Worm (Caenorhabditis elegans) whole organism, L4 larva: ENCODE results near the gene F48D6.4.

Experiments
- D1046.2 ChIP-seq: fragments of 200-800 bp; sonication (Bioruptor generic); IDR thresholded peaks from 2 replicates; pipeline ENCODE4 v1.3.6; 2022; ENCODE audit warnings: missing genetic modification characterization, missing compliant biosample characterization
- F10B5.3 ChIP-seq: sonication (generic microtip); optimal IDR thresholded peaks from 2 replicates; lab custom pipeline; 2016; ENCODE audit warnings: mild to moderate bottlenecking, missing genetic modification characterization, missing compliant biosample characterization
- F37D6.2 ChIP-seq: sonication (generic microtip); optimal IDR thresholded peaks from 2 replicates; lab custom pipeline; 2016; ENCODE audit warnings: mild to moderate bottlenecking, missing genetic modification characterization, missing compliant biosample characterization
- F44E2.7 ChIP-seq: fragments of 200-800 bp; sonication (Bioruptor generic); IDR thresholded peaks from 2 replicates; pipeline ENCODE4 v2.1.2; 2022; ENCODE audit warnings: missing genetic modification characterization, missing compliant biosample characterization
- R02D3.7 ChIP-seq: fragments of 150-350 bp; sonication (generic microtip); optimal IDR thresholded peaks from 3 replicates; lab custom pipeline; 2014; ENCODE audit warnings: missing biosample characterization, missing genetic modification characterization
- T26A8.4 ChIP-seq: fragments of 200-800 bp; sonication (Bioruptor generic); IDR thresholded peaks from 2 replicates; pipeline ENCODE4 v1.3.6; 2022; ENCODE audit warnings: missing genetic modification characterization, missing compliant biosample characterization
- Y105C5A.15 ChIP-seq: fragments of 200-800 bp; sonication (Bioruptor generic); IDR thresholded peaks from 2 replicates; pipeline ENCODE4 v1.3.6; 2022; ENCODE audit warnings: missing genetic modification characterization, missing compliant biosample characterization
- Y5F2A.4 ChIP-seq: fragments of 200-800 bp; sonication (Bioruptor generic); optimal IDR thresholded peaks from 2 replicates; lab custom pipeline; 2018; ENCODE audit warnings: mild to moderate bottlenecking, missing genetic modification characterization, missing compliant biosample characterization
- Y75B8A.6 ChIP-seq: fragments of 200-800 bp; sonication (Bioruptor generic); IDR thresholded peaks from 2 replicates; pipeline ENCODE4 v1.3.6; 2022; ENCODE audit warnings: missing genetic modification reagents, missing genetic modification characterization, missing compliant biosample characterization
- aly-2 ChIP-seq: sonication (generic microtip); optimal IDR thresholded peaks from 2 replicates; lab custom pipeline; 2018; ENCODE audit warnings: missing biosample characterization, missing genetic modification characterization
- attf-4 ChIP-seq: sonication (generic microtip); optimal IDR thresholded peaks from 3 replicates; lab custom pipeline; 2017; ENCODE audit warnings: missing biosample characterization, missing genetic modification characterization
- cey-2 ChIP-seq: sonication (generic microtip); optimal IDR thresholded peaks from 3 replicates; lab custom pipeline; 2017; ENCODE audit warnings: missing genetic modification characterization, mild to moderate bottlenecking, missing compliant biosample characterization, antibody characterized with exemption, borderline replicate concordance; ENCODE audit not compliant: insufficient read depth
- daf-8 ChIP-seq: fragments of 200-800 bp; sonication (Bioruptor generic); IDR thresholded peaks from 2 replicates; pipeline ENCODE4 v1.3.6; 2022; ENCODE audit warnings: missing genetic modification characterization, missing compliant biosample characterization
- dmd-8 ChIP-seq: fragments of 200-800 bp; sonication (Bioruptor generic); IDR thresholded peaks from 2 replicates; pipeline ENCODE4 v1.3.6; 2022; ENCODE audit warnings: missing genetic modification characterization, missing compliant biosample characterization
- duxl-1 ChIP-seq: sonication (generic microtip); optimal IDR thresholded peaks from 2 replicates; lab custom pipeline; 2016; ENCODE audit warnings: mild to moderate bottlenecking, missing genetic modification characterization, moderate library complexity, missing compliant biosample characterization; ENCODE audit not compliant: poor library complexity
- fkh-10 ChIP-seq: fragments of 150-350 bp; optimal IDR thresholded peaks from 2 replicates; lab custom pipeline; 2014; ENCODE audit warnings: missing biosample characterization, missing genetic modification reagents, missing genetic modification characterization
- fos-1 ChIP-seq: fragments of 150-350 bp; optimal IDR thresholded peaks from 2 replicates; lab custom pipeline; 2014; ENCODE audit warnings: missing biosample characterization, missing genetic modification characterization
- hif-1 ChIP-seq, 2 experiments: sonication (generic microtip); optimal IDR thresholded peaks; 2 replicates each; lab custom pipeline; 2016 to 2017; ENCODE audit warnings: missing compliant biosample characterization in 2 of 2, missing genetic modification characterization in 2 of 2, missing genetic modification reagents in 2 of 2, missing genotype in 2 of 2, mild to moderate bottlenecking in 1 of 2
- hlh-30 ChIP-seq: sonication (generic microtip); optimal IDR thresholded peaks from 2 replicates; lab custom pipeline; 2017; ENCODE audit warnings: antibody characterized with exemption, mild to moderate bottlenecking, missing genetic modification characterization, missing compliant biosample characterization; ENCODE audit not compliant: insufficient read depth
- hmg-1.1 ChIP-seq: fragments of 200-800 bp; sonication (Bioruptor generic); IDR thresholded peaks from 2 replicates; pipeline ENCODE4 v1.3.6; 2022; ENCODE audit warnings: missing genetic modification reagents, missing genetic modification characterization, missing compliant biosample characterization
- lim-7 ChIP-seq: fragments of 200-800 bp; sonication (Bioruptor generic); IDR thresholded peaks from 2 replicates; pipeline ENCODE4 v1.3.6; 2022; ENCODE audit warnings: missing genetic modification characterization, missing compliant biosample characterization
- lin-13 ChIP-seq: fragments of 150-350 bp; optimal IDR thresholded peaks from 2 replicates; lab custom pipeline; 2014; ENCODE audit warnings: missing biosample characterization, missing genetic modification reagents, missing genetic modification characterization
- lin-29 ChIP-seq: fragments of 200-800 bp; sonication (Bioruptor generic); IDR thresholded peaks from 2 replicates; pipeline ENCODE4 v1.3.6; 2022; ENCODE audit warnings: missing genetic modification reagents, missing genetic modification characterization, missing compliant biosample characterization
- madf-5 ChIP-seq, 2 experiments: fragments of 200-800 bp; sonication (Bioruptor generic); IDR thresholded peaks; 2 replicates each; pipeline ENCODE4 v1.3.6; 2022; ENCODE audit warnings: missing compliant biosample characterization in 2 of 2, missing genetic modification characterization in 2 of 2
- madf-9 ChIP-seq: fragments of 200-800 bp; sonication (Bioruptor generic); conservative IDR thresholded peaks from 2 replicates; pipeline ENCODE4 v1.3.6; 2022; ENCODE audit warnings: missing genetic modification reagents, missing genetic modification characterization, missing compliant biosample characterization
- mdl-1 ChIP-seq, 2 experiments: fragments of 150-350 bp in 1 of 2; sonication (generic microtip) in 1 of 2; optimal IDR thresholded peaks; 2 replicates each; lab custom pipeline; 2014 to 2017; ENCODE audit warnings: missing biosample characterization in 2 of 2, missing genetic modification characterization in 2 of 2
- mdt-29 ChIP-seq: fragments of 200-800 bp; sonication (Bioruptor generic); IDR thresholded peaks from 2 replicates; pipeline ENCODE4 v1.3.6; 2022; ENCODE audit warnings: missing genetic modification reagents, missing genetic modification characterization, missing compliant biosample characterization
- mep-1 ChIP-seq: fragments of 150-350 bp; sonication (generic microtip); optimal IDR thresholded peaks from 3 replicates; lab custom pipeline; 2014; ENCODE audit warnings: missing biosample characterization, missing genetic modification characterization
- mes-2 ChIP-seq: sonication (generic microtip); optimal IDR thresholded peaks from 2 replicates; lab custom pipeline; 2016; ENCODE audit warnings: missing genotype, mild to moderate bottlenecking, missing genetic modification characterization, missing compliant biosample characterization; ENCODE audit not compliant: poor library complexity, severe bottlenecking
- mxl-2 ChIP-seq: fragments of 200-800 bp; sonication (Bioruptor generic); conservative IDR thresholded peaks from 2 replicates; pipeline ENCODE4 v1.3.6; 2022; ENCODE audit warnings: missing genetic modification reagents, missing genetic modification characterization, missing compliant biosample characterization
- mxl-3 ChIP-seq: fragments of 200-800 bp; sonication (Bioruptor generic); optimal IDR thresholded peaks from 2 replicates; lab custom pipeline; 2018; ENCODE audit warnings: mild to moderate bottlenecking, missing genetic modification characterization, missing compliant biosample characterization
- nhr-11 ChIP-seq: fragments of 150-350 bp; optimal IDR thresholded peaks from 2 replicates; lab custom pipeline; 2014; ENCODE audit warnings: missing biosample characterization, missing genetic modification characterization
- nhr-28 ChIP-seq: fragments of 150-350 bp; optimal IDR thresholded peaks from 2 replicates; lab custom pipeline; 2014; ENCODE audit warnings: missing biosample characterization, missing genetic modification characterization
- nhr-41 ChIP-seq: fragments of 200-800 bp; sonication (Bioruptor generic); IDR thresholded peaks from 2 replicates; pipeline ENCODE4 v1.3.6; 2022; ENCODE audit warnings: missing genetic modification reagents, missing genetic modification characterization, missing compliant biosample characterization
- nhr-48 ChIP-seq: sonication (generic microtip); optimal IDR thresholded peaks from 2 replicates; lab custom pipeline; 2016; ENCODE audit warnings: mild to moderate bottlenecking, missing genetic modification characterization, missing compliant biosample characterization
- nhr-76 ChIP-seq: fragments of 150-350 bp; optimal IDR thresholded peaks from 2 replicates; lab custom pipeline; 2014; ENCODE audit warnings: missing biosample characterization, missing genetic modification characterization
- nhr-77 ChIP-seq: fragments of 150-350 bp; optimal IDR thresholded peaks from 2 replicates; lab custom pipeline; 2014; ENCODE audit warnings: missing biosample characterization, missing genetic modification characterization
- pha-4 ChIP-seq, 2 experiments: fragments of 150-350 bp in 1 of 2; fragments of 200-800 bp in 1 of 2; sonication (Bioruptor generic) in 1 of 2; IDR thresholded peaks in 1 of 2; optimal IDR thresholded peaks in 1 of 2; 2 replicates each; pipeline versions ENCODE4 v1.3.6 to Lab custom; 2014 to 2022; ENCODE audit warnings: missing genetic modification characterization in 2 of 2, missing genetic modification reagents in 2 of 2, missing biosample characterization in 1 of 2, missing compliant biosample characterization in 1 of 2
- rbr-2 ChIP-seq: sonication (generic microtip); optimal IDR thresholded peaks from 2 replicates; lab custom pipeline; 2016; ENCODE audit warnings: missing genotype, missing genetic modification characterization, missing compliant biosample characterization
- saeg-2 ChIP-seq: fragments of 200-800 bp; sonication (Bioruptor generic); IDR thresholded peaks from 2 replicates; pipeline ENCODE4 v1.3.6; 2022; ENCODE audit warnings: missing genetic modification reagents, missing genetic modification characterization, missing compliant biosample characterization
- skn-1 ChIP-seq: fragments of 150-350 bp; optimal IDR thresholded peaks from 2 replicates; lab custom pipeline; 2014; ENCODE audit warnings: missing biosample characterization, missing genetic modification characterization
- snpc-1.2 ChIP-seq: fragments of 200-800 bp; sonication (Bioruptor generic); IDR thresholded peaks from 2 replicates; pipeline ENCODE4 v1.3.6; 2022; ENCODE audit warnings: missing genetic modification reagents, missing genetic modification characterization, missing compliant biosample characterization
- spr-1 ChIP-seq: sonication (generic microtip); optimal IDR thresholded peaks from 2 replicates; lab custom pipeline; 2016; ENCODE audit warnings: mild to moderate bottlenecking, missing genetic modification characterization, missing compliant biosample characterization
- spr-3 ChIP-seq: fragments of 200-800 bp; sonication (Bioruptor generic); optimal IDR thresholded peaks from 2 replicates; lab custom pipeline; 2018; ENCODE audit warnings: mild to moderate bottlenecking, missing genetic modification characterization, missing compliant biosample characterization
- unc-130 ChIP-seq: sonication (generic microtip); optimal IDR thresholded peaks from 2 replicates; lab custom pipeline; 2016; ENCODE audit warnings: missing genetic modification reagents, missing genetic modification characterization, missing compliant biosample characterization
- vab-7 ChIP-seq: fragments of 200-800 bp; sonication (Bioruptor generic); IDR thresholded peaks from 2 replicates; pipeline ENCODE4 v1.3.6; 2022; ENCODE audit warnings: missing genetic modification reagents, missing genetic modification characterization, missing compliant biosample characterization
- zfp-3 ChIP-seq: fragments of 200-800 bp; sonication (Bioruptor generic); conservative IDR thresholded peaks from 2 replicates; pipeline ENCODE4 v1.3.6; 2022; ENCODE audit warnings: missing genetic modification reagents, missing genetic modification characterization, missing compliant biosample characterization
- zip-11 ChIP-seq: fragments of 200-800 bp; sonication (Bioruptor generic); IDR thresholded peaks from 2 replicates; pipeline ENCODE4 v1.3.6; 2022; ENCODE audit warnings: missing genetic modification characterization, missing compliant biosample characterization
- zip-2 ChIP-seq: fragments of 150-350 bp; optimal IDR thresholded peaks from 2 replicates; lab custom pipeline; 2014; ENCODE audit warnings: missing biosample characterization, missing genetic modification characterization
- ztf-7 ChIP-seq: fragments of 150-350 bp; optimal IDR thresholded peaks from 2 replicates; lab custom pipeline; 2014; ENCODE audit warnings: missing biosample characterization, missing genetic modification characterization

F48D6.4 gene

DNA sequence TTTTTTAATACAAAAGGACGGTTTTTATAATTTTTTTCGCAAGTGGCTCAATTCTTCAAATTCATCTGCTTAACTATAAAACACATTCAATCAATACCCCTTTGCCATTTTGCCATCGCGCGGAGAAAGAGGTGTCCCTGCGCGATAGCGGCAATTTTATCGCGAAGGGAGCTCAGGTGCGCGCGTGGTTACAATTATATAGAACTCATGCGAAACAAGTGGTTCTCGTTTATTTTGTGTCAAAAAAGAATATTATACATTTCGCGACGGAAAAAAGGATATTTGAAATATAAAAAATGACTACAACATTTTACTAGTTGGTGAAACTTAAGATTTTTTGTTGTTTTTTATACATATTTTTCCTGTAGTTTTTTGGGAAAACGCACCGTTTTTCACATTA is 37.9 kb downstream of the F48D6.4 start:
- TF ChIP-seq saeg-2 (GFP tag; lab: Robert Waterston, UW) (peak; percentile 99), duxl-1 (tag; lab: Kevin White, UChicago) (peak; percentile 99), nhr-48 (peak; percentile 97), mdt-29 (GFP tag; lab: Robert Waterston, UW) (peak; percentile 96), F10B5.3 (tag; lab: Kevin White, UChicago) (peak; percentile 97), madf-9 (GFP tag; lab: Robert Waterston, UW) (peak; percentile 99), lin-29 (peak; percentile 99), snpc-1.2 (GFP tag; lab: Robert Waterston, UW) (peak; percentile 62; the same call in 1 of the 2 replicates), ztf-7 (tag; lab: Kevin White, UChicago) (peak; percentile 91), zfp-3 (peak; percentile 97), F37D6.2 (tag; lab: Kevin White, UChicago) (peak; percentile 99), Y5F2A.4 (GFP tag; lab: Kevin White, UChicago) (peak; percentile 96), nhr-77 (tag; lab: Kevin White, UChicago) (peak; percentile 99), mxl-2 (GFP tag; lab: Robert Waterston, UW) (peak; percentile 91), hlh-30 (peak; percentile 96), fkh-10 (GFP tag; lab: Kevin White, UChicago) (peak; percentile 98), attf-4 (tag; lab: Kevin White, UChicago) (no peak), lin-13 (GFP tag; lab: Kevin White, UChicago) (peak; percentile 96), F44E2.7 (GFP tag; lab: Robert Waterston, UW) (peak; percentile 93), mep-1 (tag; lab: Kevin White, UChicago) (peak; percentile 100), cey-2 (tag; lab: Kevin White, UChicago) (peak; percentile 86), mes-2 (tag; lab: Kevin White, UChicago) (peak; percentile 100), D1046.2 (GFP tag; lab: Robert Waterston, UW) (peak; percentile 95), zip-11 (GFP tag; lab: Robert Waterston, UW) (peak; percentile 68; the same call in 1 of the 2 replicates), nhr-28 (tag; lab: Kevin White, UChicago) (peak; percentile 95), daf-8 (GFP tag; lab: Robert Waterston, UW) (peak; percentile 88; the same call in 1 of the 2 replicates), mdl-1 (tag; optimal IDR thresholded peaks at IDR 0.05; lab: Kevin White, UChicago) (peak; percentile 93 to 97), hmg-1.1 (GFP tag; lab: Robert Waterston, UW) (peak; percentile 100), spr-1 (tag; lab: Kevin White, UChicago) (peak; percentile 98), hif-1 (tag; optimal IDR thresholded peaks at IDR 0.05; lab: Kevin White, UChicago) (peak; percentile 67 to 91), R02D3.7 (tag; lab: Kevin White, UChicago) (peak; percentile 4), pha-4 (GFP tag; IDR thresholded peaks at IDR 0.05; lab: Robert Waterston, UW) (peak; percentile 98), pha-4 (tag; optimal IDR thresholded peaks at IDR 0.05; lab: Kevin White, UChicago) (peak; percentile 80), fos-1 (peak; percentile 99), T26A8.4 (GFP tag; lab: Robert Waterston, UW) (peak; percentile 100), nhr-11 (tag; lab: Kevin White, UChicago) (peak; percentile 98), Y105C5A.15 (GFP tag; lab: Robert Waterston, UW) (peak; percentile 94), lim-7 (GFP tag; lab: Robert Waterston, UW) (peak; percentile 79), dmd-8 (GFP tag; lab: Robert Waterston, UW) (peak; percentile 88), vab-7 (peak; percentile 99), mxl-3 (GFP tag; lab: Kevin White, UChicago) (peak; percentile 95), Y75B8A.6 (GFP tag; lab: Robert Waterston, UW) (peak; percentile 91), zip-2 (peak; percentile 95), nhr-41 (peak; percentile 88), spr-3 (GFP tag; lab: Kevin White, UChicago) (peak; percentile 98), aly-2 (tag; lab: Kevin White, UChicago) (no peak), skn-1 (peak; percentile 86), rbr-2 (tag; lab: Kevin White, UChicago) (peak; percentile 99), madf-5 (GFP tag; IDR thresholded peaks at IDR 0.05; lab: Robert Waterston, UW) (peak in 1 of 2 experiments; percentile 98; a peak in 2 of 4 replicates), unc-130 (GFP tag; lab: Kevin White, UChicago) (no peak), nhr-76 (peak; percentile 70)
